Worm (Caenorhabditis elegans) whole organism, L4 larva: Measurements from ENCODE around the gene atg-3.

ENCODE experiments used
- D1046.2 ChIP-seq: fragments of 200-800 bp; sonication (Bioruptor generic); IDR thresholded peaks from 2 replicates; pipeline ENCODE4 v1.3.6; 2022; ENCODE audit warnings: missing genetic modification characterization, missing compliant biosample characterization
- F10B5.3 ChIP-seq: sonication (generic microtip); optimal IDR thresholded peaks from 2 replicates; lab custom pipeline; 2016; ENCODE audit warnings: mild to moderate bottlenecking, missing genetic modification characterization, missing compliant biosample characterization
- F44E2.7 ChIP-seq: fragments of 200-800 bp; sonication (Bioruptor generic); IDR thresholded peaks from 2 replicates; pipeline ENCODE4 v2.1.2; 2022; ENCODE audit warnings: missing genetic modification characterization, missing compliant biosample characterization
- F49E8.2 ChIP-seq: sonication (generic microtip); optimal IDR thresholded peaks from 2 replicates; lab custom pipeline; 2016; ENCODE audit warnings: missing compliant biosample characterization, mild to moderate bottlenecking, missing genetic modification characterization, borderline replicate concordance
- R02D3.7 ChIP-seq: fragments of 150-350 bp; sonication (generic microtip); optimal IDR thresholded peaks from 3 replicates; lab custom pipeline; 2014; ENCODE audit warnings: missing biosample characterization, missing genetic modification characterization
- T26A8.4 ChIP-seq: fragments of 200-800 bp; sonication (Bioruptor generic); IDR thresholded peaks from 2 replicates; pipeline ENCODE4 v1.3.6; 2022; ENCODE audit warnings: missing genetic modification characterization, missing compliant biosample characterization
- Y105C5A.15 ChIP-seq: fragments of 200-800 bp; sonication (Bioruptor generic); IDR thresholded peaks from 2 replicates; pipeline ENCODE4 v1.3.6; 2022; ENCODE audit warnings: missing genetic modification characterization, missing compliant biosample characterization
- aha-1 ChIP-seq: fragments of 150-350 bp; peaks from one replicate; lab custom pipeline; 2014; ENCODE audit warnings: missing biosample characterization, missing genetic modification characterization
- ama-1 ChIP-seq: fragments of 150-350 bp; optimal IDR thresholded peaks from 2 replicates; lab custom pipeline; 2014; ENCODE audit warnings: inconsistent platforms, mixed read lengths
- attf-4 ChIP-seq: sonication (generic microtip); optimal IDR thresholded peaks from 3 replicates; lab custom pipeline; 2017; ENCODE audit warnings: missing biosample characterization, missing genetic modification characterization
- ceh-20 ChIP-seq: fragments of 200-800 bp; sonication (Bioruptor generic); IDR thresholded peaks from 2 replicates; pipeline ENCODE4 v1.3.6; 2022; ENCODE audit warnings: missing genetic modification reagents, missing genetic modification characterization, missing compliant biosample characterization
- ceh-44 ChIP-seq: fragments of 200-800 bp; sonication (Bioruptor generic); IDR thresholded peaks from 2 replicates; pipeline ENCODE4 v1.3.6; 2022; ENCODE audit warnings: missing genetic modification reagents, missing genetic modification characterization, missing compliant biosample characterization
- daf-19 ChIP-seq: fragments of 200-800 bp; sonication (Bioruptor generic); conservative IDR thresholded peaks from 2 replicates; pipeline ENCODE4 v1.3.6; 2022; ENCODE audit warnings: missing genetic modification characterization, missing compliant biosample characterization
- dmd-6 ChIP-seq: fragments of 200-800 bp; sonication (Bioruptor generic); IDR thresholded peaks from 2 replicates; pipeline ENCODE4 v1.3.6; 2022; ENCODE audit warnings: missing genetic modification reagents, missing genetic modification characterization, missing compliant biosample characterization
- dmd-8 ChIP-seq: fragments of 200-800 bp; sonication (Bioruptor generic); IDR thresholded peaks from 2 replicates; pipeline ENCODE4 v1.3.6; 2022; ENCODE audit warnings: missing genetic modification characterization, missing compliant biosample characterization
- dpl-1 ChIP-seq: fragments of 150-350 bp; optimal IDR thresholded peaks from 2 replicates; lab custom pipeline; 2014; ENCODE audit warnings: missing biosample characterization, missing genetic modification reagents, missing genetic modification characterization
- dve-1 ChIP-seq: sonication (generic microtip); optimal IDR thresholded peaks from 2 replicates; lab custom pipeline; 2017; ENCODE audit warnings: antibody characterized with exemption, mild to moderate bottlenecking, missing genetic modification characterization, missing compliant biosample characterization; ENCODE audit not compliant: insufficient read depth
- egl-27 ChIP-seq: sonication (generic microtip); optimal IDR thresholded peaks from 3 replicates; lab custom pipeline; 2017; ENCODE audit warnings: missing biosample characterization, missing genetic modification reagents, missing genetic modification characterization
- egl-43 ChIP-seq: fragments of 200-800 bp; sonication (Bioruptor generic); IDR thresholded peaks from 2 replicates; pipeline ENCODE4 v1.3.6; 2022; ENCODE audit warnings: missing genetic modification reagents, missing genetic modification characterization, missing compliant biosample characterization
- gei-8 ChIP-seq: fragments of 200-800 bp; sonication (Bioruptor generic); optimal IDR thresholded peaks from 2 replicates; lab custom pipeline; 2018; ENCODE audit warnings: mild to moderate bottlenecking, missing genetic modification characterization, missing compliant biosample characterization
- hif-1 ChIP-seq, 2 experiments: sonication (generic microtip); optimal IDR thresholded peaks; 2 replicates each; lab custom pipeline; 2016 to 2017; ENCODE audit warnings: missing compliant biosample characterization in 2 of 2, missing genetic modification characterization in 2 of 2, missing genetic modification reagents in 2 of 2, missing genotype in 2 of 2, mild to moderate bottlenecking in 1 of 2
- jun-1 ChIP-seq: fragments of 150-350 bp; optimal IDR thresholded peaks from 2 replicates; lab custom pipeline; 2014; ENCODE audit warnings: missing biosample characterization, missing genetic modification reagents, missing genetic modification characterization
- lin-13 ChIP-seq: fragments of 150-350 bp; optimal IDR thresholded peaks from 2 replicates; lab custom pipeline; 2014; ENCODE audit warnings: missing biosample characterization, missing genetic modification reagents, missing genetic modification characterization
- lin-15B ChIP-seq: fragments of 150-350 bp; sonication (generic microtip); optimal IDR thresholded peaks from 3 replicates; lab custom pipeline; 2014; ENCODE audit warnings: missing biosample characterization, missing genetic modification characterization
- lin-38 ChIP-seq: fragments of 200-800 bp; sonication (Bioruptor generic); IDR thresholded peaks from 2 replicates; pipeline ENCODE4 v1.3.6; 2022; ENCODE audit warnings: missing genetic modification reagents, missing genetic modification characterization, missing compliant biosample characterization
- madf-5 ChIP-seq, 2 experiments: fragments of 200-800 bp; sonication (Bioruptor generic); IDR thresholded peaks; 2 replicates each; pipeline ENCODE4 v1.3.6; 2022; ENCODE audit warnings: missing compliant biosample characterization in 2 of 2, missing genetic modification characterization in 2 of 2
- mes-2 ChIP-seq: sonication (generic microtip); optimal IDR thresholded peaks from 2 replicates; lab custom pipeline; 2016; ENCODE audit warnings: missing genotype, mild to moderate bottlenecking, missing genetic modification characterization, missing compliant biosample characterization; ENCODE audit not compliant: poor library complexity, severe bottlenecking
- nhr-102 ChIP-seq: sonication (generic microtip); optimal IDR thresholded peaks from 2 replicates; lab custom pipeline; 2016; ENCODE audit warnings: mild to moderate bottlenecking, missing genetic modification characterization, moderate library complexity, missing compliant biosample characterization
- nhr-11 ChIP-seq: fragments of 150-350 bp; optimal IDR thresholded peaks from 2 replicates; lab custom pipeline; 2014; ENCODE audit warnings: missing biosample characterization, missing genetic modification characterization
- nhr-111 ChIP-seq: fragments of 200-800 bp; sonication (Bioruptor generic); optimal IDR thresholded peaks from 2 replicates; lab custom pipeline; 2018; ENCODE audit warnings: mild to moderate bottlenecking, missing genetic modification characterization, missing compliant biosample characterization
- nhr-237 ChIP-seq: sonication (generic microtip); optimal IDR thresholded peaks from 2 replicates; lab custom pipeline; 2017; ENCODE audit warnings: missing biosample characterization, missing genetic modification characterization
- nhr-25 ChIP-seq: sonication (generic microtip); optimal IDR thresholded peaks from 2 replicates; lab custom pipeline; 2017; ENCODE audit warnings: missing genetic modification characterization, mild to moderate bottlenecking, missing compliant biosample characterization, antibody characterized with exemption, moderate library complexity, borderline replicate concordance; ENCODE audit not compliant: insufficient read depth
- nhr-28 ChIP-seq: fragments of 150-350 bp; optimal IDR thresholded peaks from 2 replicates; lab custom pipeline; 2014; ENCODE audit warnings: missing biosample characterization, missing genetic modification characterization
- nhr-6 ChIP-seq: fragments of 150-350 bp; optimal IDR thresholded peaks from 2 replicates; lab custom pipeline; 2014; ENCODE audit warnings: missing biosample characterization, missing genetic modification characterization
- nhr-77 ChIP-seq: fragments of 150-350 bp; optimal IDR thresholded peaks from 2 replicates; lab custom pipeline; 2014; ENCODE audit warnings: missing biosample characterization, missing genetic modification characterization
- sdz-12 ChIP-seq: fragments of 200-800 bp; sonication (Bioruptor generic); optimal IDR thresholded peaks from 2 replicates; lab custom pipeline; 2018; ENCODE audit warnings: mild to moderate bottlenecking, missing genetic modification characterization, missing compliant biosample characterization
- set-16 ChIP-seq: fragments of 200-800 bp; sonication (Bioruptor generic); IDR thresholded peaks from 2 replicates; pipeline ENCODE4 v1.3.6; 2022; ENCODE audit warnings: missing genetic modification reagents, missing genetic modification characterization, missing compliant biosample characterization
- skn-1 ChIP-seq: fragments of 150-350 bp; optimal IDR thresholded peaks from 2 replicates; lab custom pipeline; 2014; ENCODE audit warnings: missing biosample characterization, missing genetic modification characterization
- snpc-4 ChIP-seq: fragments of 150-350 bp; optimal IDR thresholded peaks from 2 replicates; lab custom pipeline; 2014; ENCODE audit warnings: missing biosample characterization, missing genetic modification characterization
- spr-3 ChIP-seq: fragments of 200-800 bp; sonication (Bioruptor generic); optimal IDR thresholded peaks from 2 replicates; lab custom pipeline; 2018; ENCODE audit warnings: mild to moderate bottlenecking, missing genetic modification characterization, missing compliant biosample characterization
- unc-130 ChIP-seq: sonication (generic microtip); optimal IDR thresholded peaks from 2 replicates; lab custom pipeline; 2016; ENCODE audit warnings: missing genetic modification reagents, missing genetic modification characterization, missing compliant biosample characterization
- unc-62 ChIP-seq, 3 experiments: fragments of 150-350 bp in 1 of 3; sonication (generic microtip); optimal IDR thresholded peaks in 2 of 3; peaks in 1 of 3; 1 replicate in 1 of 3; 2 replicates in 2 of 3; lab custom pipeline; 2014 to 2017; ENCODE audit warnings: missing biosample characterization in 3 of 3, missing genetic modification characterization in 3 of 3, missing genetic modification reagents in 3 of 3, missing genotype in 1 of 3
- vab-7 ChIP-seq: fragments of 200-800 bp; sonication (Bioruptor generic); IDR thresholded peaks from 2 replicates; pipeline ENCODE4 v1.3.6; 2022; ENCODE audit warnings: missing genetic modification reagents, missing genetic modification characterization, missing compliant biosample characterization
- zip-2 ChIP-seq: fragments of 150-350 bp; optimal IDR thresholded peaks from 2 replicates; lab custom pipeline; 2014; ENCODE audit warnings: missing biosample characterization, missing genetic modification characterization
- ztf-11 ChIP-seq: fragments of 150-350 bp; optimal IDR thresholded peaks from 2 replicates; lab custom pipeline; 2014; ENCODE audit warnings: missing biosample characterization, missing genetic modification characterization

Gene atg-3

ce11 chrIV:1012447-1012846, 2.1 kb downstream of the atg-3 start, which contains the start of gene rbm-39 (continued):
- peak; percentile 43 for TF ChIP-seq nhr-25
- no peak for TF ChIP-seq attf-4 (tag; lab: Kevin White, UChicago)
- TF ChIP-seq nhr-28 (tag; lab: Kevin White, UChicago), result peak; percentile 36
- TF ChIP-seq lin-15B, result no peak
- TF ChIP-seq T26A8.4 (GFP tag; lab: Robert Waterston, UW), result peak; percentile 63
- TF ChIP-seq ceh-20 (GFP tag; lab: Robert Waterston, UW), result 0 out of 2 replicates have a peak, but pooled peaks have one; percentile 20
- peak; percentile 90 for TF ChIP-seq ama-1 (lab: Kevin White, UChicago)
- TF ChIP-seq nhr-77 (tag; lab: Kevin White, UChicago), result peak; percentile 48
- TF ChIP-seq Y105C5A.15 (GFP tag; lab: Robert Waterston, UW), result 0 out of 2 replicates have a peak, but pooled peaks have one; percentile 39
- no peak for TF ChIP-seq jun-1 (tag; lab: Kevin White, UChicago)
- TF ChIP-seq madf-5 (GFP tag; IDR thresholded peaks at IDR 0.05; lab: Robert Waterston, UW), result no peak
- TF ChIP-seq unc-130, result peak; percentile 76
- TF ChIP-seq nhr-237, result no peak
- TF ChIP-seq nhr-6 (tag; lab: Kevin White, UChicago), result peak; percentile 77
- peak; percentile 81 for TF ChIP-seq dpl-1 (GFP tag; lab: Kevin White, UChicago)
- TF ChIP-seq nhr-111 (GFP tag; lab: Kevin White, UChicago), result no peak
- TF ChIP-seq dmd-6 (GFP tag; lab: Robert Waterston, UW), result peak; percentile 42
- peak; percentile 53 for TF ChIP-seq nhr-102 (tag; lab: Kevin White, UChicago)
- peak; percentile 55 for TF ChIP-seq nhr-11 (tag; lab: Kevin White, UChicago)
- TF ChIP-seq snpc-4 (tag; lab: Kevin White, UChicago), result no peak
- no peak for TF ChIP-seq sdz-12
- no peak for TF ChIP-seq skn-1 (tag; lab: Kevin White, UChicago)
- no peak for TF ChIP-seq dmd-8 (GFP tag; lab: Robert Waterston, UW)
- no peak for TF ChIP-seq gei-8 (GFP tag; lab: Kevin White, UChicago)
- TF ChIP-seq F49E8.2 (tag; lab: Kevin White, UChicago), result peak; percentile 4
- no peak for TF ChIP-seq D1046.2
- peak in 1 of 2 experiments; percentile 95 for TF ChIP-seq hif-1 (tag; optimal IDR thresholded peaks at IDR 0.05; lab: Kevin White, UChicago)
- peak; percentile 4 for TF ChIP-seq F10B5.3

DNA sequence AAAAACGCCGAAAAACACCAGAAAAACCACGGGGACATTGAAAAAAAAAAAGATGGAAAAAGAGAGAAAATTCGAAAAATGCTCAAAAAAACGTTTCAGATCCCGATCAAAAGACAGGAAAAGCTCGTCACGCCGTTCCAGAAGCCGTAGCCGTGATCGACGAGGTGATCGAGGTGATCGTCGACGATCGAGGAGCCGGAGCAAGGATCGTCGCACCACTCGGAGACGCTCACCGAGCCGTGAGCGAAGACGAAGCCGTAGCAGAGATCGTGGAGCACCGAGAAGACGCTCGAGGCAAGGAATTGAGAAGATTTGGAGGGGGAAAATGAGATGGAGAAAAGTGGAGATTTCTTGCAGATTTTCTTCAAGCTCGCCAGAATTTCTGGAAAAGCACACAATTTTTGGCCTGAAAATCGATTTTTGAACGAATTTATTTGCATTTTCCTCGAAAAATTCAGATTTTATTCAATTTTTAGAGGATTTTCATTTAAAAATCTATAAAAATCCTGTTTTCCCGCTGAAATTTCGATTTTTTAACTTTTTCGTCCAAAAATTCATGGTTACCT, 3.0 kb downstream of the atg-3 start:
- TF ChIP-seq set-16 (peak; percentile 88), mes-2 (tag; lab: Kevin White, UChicago) (peak; percentile 13), nhr-11 (tag; lab: Kevin White, UChicago) (no peak), aha-1 (tag; lab: Kevin White, UChicago) (peak; percentile 38)

- TF ChIP-seq vab-7 (GFP tag; lab: Robert Waterston, UW) (no peak), unc-62 (GFP tag; optimal IDR thresholded peaks at IDR 0.05 in 1 of 2; lab: Kevin White, UChicago) (peak in 1 of 2 experiments; percentile 94), unc-62 (tag; optimal IDR thresholded peaks at IDR 0.05; lab: Kevin White, UChicago) (no peak), ceh-20 (GFP tag; lab: Robert Waterston, UW) (no peak)
Measured at ce11 chrIV:1015430-1015829, 5.1 kb downstream of the atg-3 start.

DNA sequence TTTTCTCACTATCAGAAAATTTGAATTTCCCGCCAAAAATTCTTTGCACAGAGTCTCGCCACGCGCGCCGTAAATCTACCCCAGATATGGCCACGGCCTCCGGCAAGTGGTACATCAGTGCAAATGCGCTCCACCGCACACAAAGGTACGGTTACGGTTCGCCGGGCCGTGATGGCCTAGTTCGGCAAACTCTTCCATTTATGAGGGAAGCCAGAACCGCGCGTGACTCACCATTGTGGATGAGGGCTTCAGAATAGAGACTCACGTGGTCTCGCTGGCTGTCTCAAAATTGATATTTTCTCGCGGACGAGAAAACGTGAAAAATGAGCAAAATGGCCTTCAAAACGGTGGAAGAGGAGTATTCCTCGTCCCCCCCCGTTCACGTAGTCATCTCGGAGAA, 9.5 kb downstream of the atg-3 start:
- TF ChIP-seq T26A8.4 (GFP tag; lab: Robert Waterston, UW) (no peak), mes-2 (tag; lab: Kevin White, UChicago) (no peak), set-16 (peak; percentile 19; the same call in 1 of the 2 replicates), egl-27 (tag; lab: Kevin White, UChicago) (no peak), R02D3.7 (tag; lab: Kevin White, UChicago) (no peak), ztf-11 (no peak), madf-5 (GFP tag; IDR thresholded peaks at IDR 0.05; lab: Robert Waterston, UW) (no peak), jun-1 (tag; lab: Kevin White, UChicago) (no peak), daf-19 (GFP tag; lab: Robert Waterston, UW) (no peak), nhr-25 (no peak), lin-38 (GFP tag; lab: Robert Waterston, UW) (peak; percentile 50), zip-2 (tag; lab: Kevin White, UChicago) (no peak), F49E8.2 (tag; lab: Kevin White, UChicago) (no peak), lin-13 (GFP tag; lab: Kevin White, UChicago) (no peak), egl-43 (GFP tag; lab: Robert Waterston, UW) (0 out of 2 replicates have a peak, but pooled peaks have one; percentile 44), F44E2.7 (GFP tag; lab: Robert Waterston, UW) (no peak), spr-3 (GFP tag; lab: Kevin White, UChicago) (no peak), dve-1 (tag; lab: Kevin White, UChicago) (no peak), ceh-44 (no peak), F10B5.3 (no peak)
